Worm (Caenorhabditis elegans) whole organism, L3 larva: ENCODE measurements around the gene col-187.
A peak's percentile ranks its signal among the peaks of the same experiment; 100 is the strongest.

Experiments
- R02D3.7 ChIP-seq: fragments of 150-350 bp; optimal IDR thresholded peaks from 2 replicates; lab custom pipeline; 2014; ENCODE audit warnings: missing biosample characterization, missing genetic modification characterization
- aly-2 ChIP-seq: fragments of 150-350 bp; optimal IDR thresholded peaks from 2 replicates; lab custom pipeline; 2014; ENCODE audit warnings: missing biosample characterization, missing genetic modification characterization
- ceh-28 ChIP-seq: fragments of 150-350 bp; optimal IDR thresholded peaks from 2 replicates; lab custom pipeline; 2014; ENCODE audit warnings: missing biosample characterization, missing genetic modification reagents, missing genetic modification characterization
- ceh-82 ChIP-seq: fragments of 150-350 bp; optimal IDR thresholded peaks from 2 replicates; lab custom pipeline; 2014; ENCODE audit warnings: missing biosample characterization, missing genetic modification characterization
- ceh-9 ChIP-seq: sonication (generic microtip); optimal IDR thresholded peaks from 2 replicates; lab custom pipeline; 2018; ENCODE audit warnings: missing biosample characterization, missing genetic modification characterization
- daf-12 ChIP-seq: fragments of 150-350 bp; optimal IDR thresholded peaks from 2 replicates; lab custom pipeline; 2014; ENCODE audit warnings: missing biosample characterization, missing genetic modification reagents, missing genetic modification characterization
- egl-27 ChIP-seq: sonication (generic microtip); optimal IDR thresholded peaks from 4 replicates; lab custom pipeline; 2017; ENCODE audit warnings: missing biosample characterization, missing genetic modification reagents, missing genetic modification characterization
- egl-5 ChIP-seq: fragments of 150-350 bp; optimal IDR thresholded peaks from 2 replicates; lab custom pipeline; 2017; ENCODE audit warnings: missing biosample characterization, missing genetic modification reagents, missing genetic modification characterization, inconsistent platforms
- elt-1 ChIP-seq: fragments of 150-350 bp; optimal IDR thresholded peaks from 2 replicates; lab custom pipeline; 2014; ENCODE audit warnings: missing biosample characterization, missing genetic modification characterization
- elt-2 ChIP-seq: sonication (generic microtip); optimal IDR thresholded peaks from 2 replicates; lab custom pipeline; 2016; ENCODE audit warnings: missing genetic modification reagents, mild to moderate bottlenecking, missing genetic modification characterization, missing compliant biosample characterization
- elt-3 ChIP-seq, 3 experiments: fragments of 150-350 bp in 1 of 3; sonication (generic microtip) in 2 of 3; optimal IDR thresholded peaks; 2 replicates in 2 of 3; 4 replicates in 1 of 3; lab custom pipeline; 2014 to 2017; ENCODE audit warnings: missing biosample characterization in 3 of 3, missing genetic modification characterization in 3 of 3
- eor-1 ChIP-seq, 2 experiments: fragments of 150-350 bp; optimal IDR thresholded peaks; 2 replicates each; lab custom pipeline; 2014 to 2018; ENCODE audit warnings: missing biosample characterization in 2 of 2, missing genetic modification characterization in 2 of 2
- fkh-10 ChIP-seq: sonication (generic microtip); optimal IDR thresholded peaks from 2 replicates; lab custom pipeline; 2017; ENCODE audit warnings: missing biosample characterization, missing genetic modification reagents, missing genetic modification characterization
- hmg-11 ChIP-seq: sonication (generic microtip); optimal IDR thresholded peaks from 2 replicates; lab custom pipeline; 2016; ENCODE audit warnings: missing genetic modification characterization, missing compliant biosample characterization
- jun-1 ChIP-seq: fragments of 150-350 bp; optimal IDR thresholded peaks from 2 replicates; lab custom pipeline; 2014; ENCODE audit warnings: missing biosample characterization, missing genetic modification reagents, missing genetic modification characterization
- lin-15B ChIP-seq: fragments of 150-350 bp; optimal IDR thresholded peaks from 2 replicates; lab custom pipeline; 2014; ENCODE audit warnings: missing biosample characterization, missing genetic modification characterization
- lin-39 ChIP-seq: fragments of 150-350 bp; optimal IDR thresholded peaks from 2 replicates; lab custom pipeline; 2018; ENCODE audit warnings: missing biosample characterization, missing genetic modification reagents, missing genetic modification characterization
- lsy-12 ChIP-seq: sonication (generic microtip); optimal IDR thresholded peaks from 2 replicates; lab custom pipeline; 2016; ENCODE audit warnings: mild to moderate bottlenecking, missing genetic modification characterization, missing compliant biosample characterization
- mdl-1 ChIP-seq: fragments of 150-350 bp; optimal IDR thresholded peaks from 2 replicates; lab custom pipeline; 2014; ENCODE audit warnings: missing biosample characterization, missing genetic modification characterization
- mml-1 ChIP-seq: fragments of 150-350 bp; sonication (generic microtip); optimal IDR thresholded peaks from 3 replicates; lab custom pipeline; 2014; ENCODE audit warnings: missing biosample characterization, missing genetic modification characterization
- nfya-1 ChIP-seq: sonication (generic microtip); optimal IDR thresholded peaks from 2 replicates; lab custom pipeline; 2017; ENCODE audit warnings: missing genetic modification characterization, mild to moderate bottlenecking, missing compliant biosample characterization, antibody characterized with exemption, moderate library complexity; ENCODE audit not compliant: insufficient read depth
- nhr-11 ChIP-seq: fragments of 150-350 bp; optimal IDR thresholded peaks from 2 replicates; lab custom pipeline; 2014; ENCODE audit warnings: missing biosample characterization, missing genetic modification characterization
- nhr-12 ChIP-seq: fragments of 150-350 bp; optimal IDR thresholded peaks from 2 replicates; lab custom pipeline; 2014; ENCODE audit warnings: missing biosample characterization, missing genetic modification characterization
- nhr-23 ChIP-seq: fragments of 150-350 bp; optimal IDR thresholded peaks from 2 replicates; lab custom pipeline; 2014; ENCODE audit warnings: missing biosample characterization, missing genetic modification reagents, missing genetic modification characterization
- nhr-237 ChIP-seq: fragments of 150-350 bp; optimal IDR thresholded peaks from 2 replicates; lab custom pipeline; 2014; ENCODE audit warnings: missing biosample characterization, missing genetic modification characterization
- nhr-25 ChIP-seq: sonication (generic microtip); optimal IDR thresholded peaks from 2 replicates; lab custom pipeline; 2017; ENCODE audit warnings: missing biosample characterization, missing genetic modification characterization
- nhr-76 ChIP-seq: fragments of 150-350 bp; sonication (generic microtip); optimal IDR thresholded peaks from 5 replicates; lab custom pipeline; 2014; ENCODE audit warnings: missing biosample characterization, missing genetic modification characterization
- nhr-77 ChIP-seq: fragments of 150-350 bp; optimal IDR thresholded peaks from 2 replicates; lab custom pipeline; 2014; ENCODE audit warnings: missing biosample characterization, missing genetic modification characterization
- pha-4 ChIP-seq: fragments of 150-350 bp; optimal IDR thresholded peaks from 2 replicates; lab custom pipeline; 2014; ENCODE audit warnings: missing biosample characterization, missing genetic modification reagents, missing genetic modification characterization
- pqm-1 ChIP-seq: fragments of 150-350 bp; optimal IDR thresholded peaks from 2 replicates; lab custom pipeline; 2017; ENCODE audit warnings: missing biosample characterization, missing genetic modification characterization, inconsistent platforms
- sea-2 ChIP-seq: fragments of 150-350 bp; sonication (generic microtip); optimal IDR thresholded peaks from 4 replicates; lab custom pipeline; 2014; ENCODE audit warnings: missing biosample characterization, missing genetic modification reagents, missing genetic modification characterization
- skn-1 ChIP-seq: fragments of 150-350 bp; optimal IDR thresholded peaks from 2 replicates; lab custom pipeline; 2014; ENCODE audit warnings: missing biosample characterization, missing genetic modification characterization
- snpc-4 ChIP-seq: fragments of 150-350 bp; optimal IDR thresholded peaks from 2 replicates; lab custom pipeline; 2014; ENCODE audit warnings: missing biosample characterization, missing genetic modification characterization
- tbx-2 ChIP-seq: sonication (generic microtip); optimal IDR thresholded peaks from 2 replicates; lab custom pipeline; 2016; ENCODE audit warnings: mild to moderate bottlenecking, missing genetic modification characterization, missing compliant biosample characterization
- unc-39 ChIP-seq: sonication (generic microtip); optimal IDR thresholded peaks from 4 replicates; lab custom pipeline; 2017; ENCODE audit warnings: missing biosample characterization, missing genetic modification characterization
- unc-62 ChIP-seq: fragments of 150-350 bp; sonication (generic microtip); optimal IDR thresholded peaks from 4 replicates; lab custom pipeline; 2014; ENCODE audit warnings: missing biosample characterization, missing genetic modification reagents, missing genetic modification characterization
- zag-1 ChIP-seq: fragments of 150-350 bp; optimal IDR thresholded peaks from 2 replicates; lab custom pipeline; 2014; ENCODE audit warnings: missing biosample characterization, missing genetic modification characterization
- ztf-11 ChIP-seq: fragments of 150-350 bp; optimal IDR thresholded peaks from 2 replicates; lab custom pipeline; 2014; ENCODE audit warnings: missing biosample characterization, missing genetic modification characterization
- ztf-4 ChIP-seq: fragments of 150-350 bp; optimal IDR thresholded peaks from 2 replicates; lab custom pipeline; 2014; ENCODE audit warnings: missing biosample characterization, missing genetic modification characterization

The col-187 gene

DNA sequence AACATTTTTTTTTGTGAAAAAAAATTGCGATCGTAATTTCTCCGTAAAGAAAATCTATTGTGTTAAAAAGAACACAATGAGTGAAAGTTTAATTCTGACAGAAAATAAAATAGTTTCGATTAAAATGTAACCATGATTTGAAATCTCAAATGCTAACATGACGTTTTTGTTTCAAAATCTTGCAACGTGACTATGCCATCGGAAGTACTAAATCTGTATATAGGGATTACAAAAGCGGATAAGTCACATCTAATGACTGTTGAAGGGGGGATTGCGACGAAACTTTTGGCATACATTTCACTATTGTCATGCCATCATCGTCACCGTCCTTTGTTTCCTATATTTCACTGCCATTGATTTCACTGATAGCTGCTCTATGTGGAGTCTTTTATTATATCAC, at the start of gene col-187:
Gene col-187 (plus strand): TSS at position 301 of the 400 bp plus-strand sequence.
- TF ChIP-seq unc-39 (tag; lab: Kevin White, UChicago) = no peak
- TF ChIP-seq aly-2 (tag; lab: Kevin White, UChicago) = no peak
- TF ChIP-seq pha-4 (tag; lab: Kevin White, UChicago) = no peak
- no peak for TF ChIP-seq fkh-10 (GFP tag; lab: Kevin White, UChicago)
- TF ChIP-seq elt-2 (tag; lab: Kevin White, UChicago) = no peak
- TF ChIP-seq mdl-1 (tag; lab: Kevin White, UChicago) = no peak
- TF ChIP-seq ztf-4 = no peak
- TF ChIP-seq ceh-82 (tag; lab: Kevin White, UChicago) = no peak
- no peak for TF ChIP-seq nhr-12 (tag; lab: Kevin White, UChicago)
- TF ChIP-seq mml-1 (tag; lab: Kevin White, UChicago) = no peak
- TF ChIP-seq nhr-237 (tag; lab: Kevin White, UChicago) = no peak
- TF ChIP-seq snpc-4 = no peak

DNA sequence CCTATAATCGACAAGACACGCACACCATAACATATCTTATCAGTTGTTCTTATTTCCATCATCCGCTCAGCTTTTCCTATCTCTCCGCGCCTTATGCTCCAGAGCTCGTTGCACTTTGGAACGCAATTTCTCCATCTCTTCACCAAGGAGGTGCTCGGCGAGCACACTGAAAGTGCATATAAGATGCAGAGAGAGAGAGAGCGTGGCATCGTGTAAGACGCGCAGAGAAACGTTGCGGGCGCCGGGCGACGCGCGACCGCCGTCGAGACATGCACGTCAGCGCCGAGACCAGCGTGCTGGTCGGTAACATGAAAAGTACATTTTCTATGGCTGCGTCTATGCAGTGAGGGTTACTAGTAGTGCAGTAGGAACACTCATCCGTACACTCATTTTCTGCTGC, 48.1 kb upstream of the col-187 start:
- TF ChIP-seq ceh-82 (tag; lab: Kevin White, UChicago) (peak; percentile 20), R02D3.7 (tag; lab: Kevin White, UChicago) (peak; percentile 42), zag-1 (tag; lab: Kevin White, UChicago) (peak; percentile 8), elt-2 (tag; lab: Kevin White, UChicago) (peak; percentile 95), ztf-11 (tag; lab: Kevin White, UChicago) (no peak), skn-1 (peak; percentile 46), mml-1 (tag; lab: Kevin White, UChicago) (no peak), snpc-4 (peak; percentile 87), ceh-28 (tag; lab: Kevin White, UChicago) (peak; percentile 71), aly-2 (tag; lab: Kevin White, UChicago) (no peak), lsy-12 (tag; lab: Kevin White, UChicago) (peak; percentile 47), elt-1 (peak; percentile 32), nhr-23 (tag; lab: Kevin White, UChicago) (peak; percentile 45), jun-1 (peak; percentile 59), egl-5 (tag; lab: Kevin White, UChicago) (peak; percentile 21), unc-62 (GFP tag; lab: Kevin White, UChicago) (peak; percentile 78), mdl-1 (tag; lab: Kevin White, UChicago) (peak; percentile 80), nhr-25 (tag; lab: Kevin White, UChicago) (no peak), tbx-2 (tag; lab: Kevin White, UChicago) (peak; percentile 64), pqm-1 (tag; lab: Kevin White, UChicago) (peak; percentile 87), unc-39 (tag; lab: Kevin White, UChicago) (no peak), egl-27 (tag; lab: Kevin White, UChicago) (no peak), hmg-11 (tag; lab: Kevin White, UChicago) (peak; percentile 97), daf-12 (peak; percentile 44), nfya-1 (tag; lab: Kevin White, UChicago) (peak; percentile 83), nhr-77 (tag; lab: Kevin White, UChicago) (no peak), sea-2 (no peak), lin-15B (tag; lab: Kevin White, UChicago) (peak; percentile 49), lin-39 (peak; percentile 86), fkh-10 (GFP tag; lab: Kevin White, UChicago) (peak; percentile 60), nhr-11 (peak; percentile 51), nhr-76 (tag; lab: Kevin White, UChicago) (peak; percentile 32), pha-4 (tag; lab: Kevin White, UChicago) (peak; percentile 83)

DNA sequence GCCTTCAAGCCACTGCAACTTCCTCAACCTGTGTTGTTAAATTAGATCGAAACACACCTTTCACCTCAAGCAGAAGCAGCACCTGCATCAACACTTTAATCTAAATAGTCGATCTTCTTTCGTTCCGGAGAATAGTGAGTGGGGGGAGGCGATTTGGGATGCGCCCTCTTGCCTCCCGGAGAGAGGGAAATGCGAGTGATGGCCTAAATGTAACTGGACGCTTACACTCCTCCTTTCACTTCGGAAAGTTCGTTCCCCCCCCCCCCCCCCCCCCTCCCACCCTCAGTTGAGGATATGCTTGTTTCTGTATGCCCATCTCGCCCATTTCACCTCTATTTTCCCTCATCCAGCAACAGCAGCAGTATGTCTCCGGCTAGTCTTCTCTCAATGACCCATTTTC, 43.7 kb upstream of the col-187 start:
- TF ChIP-seq elt-2 (tag; lab: Kevin White, UChicago) = no peak
- TF ChIP-seq mdl-1 (tag; lab: Kevin White, UChicago) = no peak
- TF ChIP-seq hmg-11 (tag; lab: Kevin White, UChicago) = no peak
- TF ChIP-seq lsy-12 (tag; lab: Kevin White, UChicago) = no peak
- no peak for TF ChIP-seq eor-1 (tag; optimal IDR thresholded peaks at IDR 0.05; lab: Kevin White, UChicago)
- TF ChIP-seq ceh-28 (tag; lab: Kevin White, UChicago) = no peak
- no peak for TF ChIP-seq R02D3.7 (tag; lab: Kevin White, UChicago)
- no peak for TF ChIP-seq tbx-2 (tag; lab: Kevin White, UChicago)
- TF ChIP-seq ceh-9 (tag; lab: Kevin White, UChicago) = no peak
- TF ChIP-seq egl-5 (tag; lab: Kevin White, UChicago) = no peak
- TF ChIP-seq elt-3 (tag; optimal IDR thresholded peaks at IDR 0.05; lab: Kevin White, UChicago) = no peak
- TF ChIP-seq mml-1 (tag; lab: Kevin White, UChicago) = no peak
